Worm (Caenorhabditis elegans) whole organism, L3 larva: Measurements from ENCODE around the gene Y64H9A.2.

ENCODE experiments used
- R02D3.7 ChIP-seq: fragments of 150-350 bp; optimal IDR thresholded peaks from 2 replicates; lab custom pipeline; 2014; ENCODE audit warnings: missing biosample characterization, missing genetic modification characterization
- ama-1 ChIP-seq: fragments of 150-350 bp; optimal IDR thresholded peaks from 2 replicates; lab custom pipeline; 2018
- ceh-16 ChIP-seq: sonication (generic microtip); optimal IDR thresholded peaks from 2 replicates; lab custom pipeline; 2017; ENCODE audit warnings: missing biosample characterization, missing genetic modification characterization
- ceh-28 ChIP-seq: fragments of 150-350 bp; optimal IDR thresholded peaks from 2 replicates; lab custom pipeline; 2014; ENCODE audit warnings: missing biosample characterization, missing genetic modification reagents, missing genetic modification characterization
- ceh-82 ChIP-seq: fragments of 150-350 bp; optimal IDR thresholded peaks from 2 replicates; lab custom pipeline; 2014; ENCODE audit warnings: missing biosample characterization, missing genetic modification characterization
- ceh-9 ChIP-seq: sonication (generic microtip); optimal IDR thresholded peaks from 2 replicates; lab custom pipeline; 2018; ENCODE audit warnings: missing biosample characterization, missing genetic modification characterization
- egl-27 ChIP-seq: sonication (generic microtip); optimal IDR thresholded peaks from 4 replicates; lab custom pipeline; 2017; ENCODE audit warnings: missing biosample characterization, missing genetic modification reagents, missing genetic modification characterization
- elt-1 ChIP-seq: fragments of 150-350 bp; optimal IDR thresholded peaks from 2 replicates; lab custom pipeline; 2014; ENCODE audit warnings: missing biosample characterization, missing genetic modification characterization
- elt-2 ChIP-seq: sonication (generic microtip); optimal IDR thresholded peaks from 2 replicates; lab custom pipeline; 2016; ENCODE audit warnings: missing genetic modification reagents, mild to moderate bottlenecking, missing genetic modification characterization, missing compliant biosample characterization
- elt-3 ChIP-seq, 3 experiments: fragments of 150-350 bp in 1 of 3; sonication (generic microtip) in 2 of 3; optimal IDR thresholded peaks; 2 replicates in 2 of 3; 4 replicates in 1 of 3; lab custom pipeline; 2014 to 2017; ENCODE audit warnings: missing biosample characterization in 3 of 3, missing genetic modification characterization in 3 of 3
- fkh-10 ChIP-seq: sonication (generic microtip); optimal IDR thresholded peaks from 2 replicates; lab custom pipeline; 2017; ENCODE audit warnings: missing biosample characterization, missing genetic modification reagents, missing genetic modification characterization
- fkh-2 ChIP-seq: fragments of 150-350 bp; optimal IDR thresholded peaks from 2 replicates; lab custom pipeline; 2014; ENCODE audit warnings: missing biosample characterization, missing genetic modification reagents, missing genetic modification characterization
- fos-1 ChIP-seq: fragments of 150-350 bp; optimal IDR thresholded peaks from 2 replicates; lab custom pipeline; 2014; ENCODE audit warnings: missing biosample characterization, missing genetic modification characterization
- hmg-11 ChIP-seq: sonication (generic microtip); optimal IDR thresholded peaks from 2 replicates; lab custom pipeline; 2016; ENCODE audit warnings: missing genetic modification characterization, missing compliant biosample characterization
- jun-1 ChIP-seq: fragments of 150-350 bp; optimal IDR thresholded peaks from 2 replicates; lab custom pipeline; 2014; ENCODE audit warnings: missing biosample characterization, missing genetic modification reagents, missing genetic modification characterization
- lin-15B ChIP-seq: fragments of 150-350 bp; optimal IDR thresholded peaks from 2 replicates; lab custom pipeline; 2014; ENCODE audit warnings: missing biosample characterization, missing genetic modification characterization
- lin-39 ChIP-seq: fragments of 150-350 bp; optimal IDR thresholded peaks from 2 replicates; lab custom pipeline; 2018; ENCODE audit warnings: missing biosample characterization, missing genetic modification reagents, missing genetic modification characterization
- lsy-12 ChIP-seq: sonication (generic microtip); optimal IDR thresholded peaks from 2 replicates; lab custom pipeline; 2016; ENCODE audit warnings: mild to moderate bottlenecking, missing genetic modification characterization, missing compliant biosample characterization
- mdl-1 ChIP-seq: fragments of 150-350 bp; optimal IDR thresholded peaks from 2 replicates; lab custom pipeline; 2014; ENCODE audit warnings: missing biosample characterization, missing genetic modification characterization
- mml-1 ChIP-seq: fragments of 150-350 bp; sonication (generic microtip); optimal IDR thresholded peaks from 3 replicates; lab custom pipeline; 2014; ENCODE audit warnings: missing biosample characterization, missing genetic modification characterization
- nfya-1 ChIP-seq: sonication (generic microtip); optimal IDR thresholded peaks from 2 replicates; lab custom pipeline; 2017; ENCODE audit warnings: missing genetic modification characterization, mild to moderate bottlenecking, missing compliant biosample characterization, antibody characterized with exemption, moderate library complexity; ENCODE audit not compliant: insufficient read depth
- nhr-12 ChIP-seq: fragments of 150-350 bp; optimal IDR thresholded peaks from 2 replicates; lab custom pipeline; 2014; ENCODE audit warnings: missing biosample characterization, missing genetic modification characterization
- nhr-23 ChIP-seq: fragments of 150-350 bp; optimal IDR thresholded peaks from 2 replicates; lab custom pipeline; 2014; ENCODE audit warnings: missing biosample characterization, missing genetic modification reagents, missing genetic modification characterization
- nhr-25 ChIP-seq: sonication (generic microtip); optimal IDR thresholded peaks from 2 replicates; lab custom pipeline; 2017; ENCODE audit warnings: missing biosample characterization, missing genetic modification characterization
- nhr-28 ChIP-seq: fragments of 150-350 bp; optimal IDR thresholded peaks from 2 replicates; lab custom pipeline; 2014; ENCODE audit warnings: missing biosample characterization, missing genetic modification characterization
- nhr-43 ChIP-seq: sonication (generic microtip); optimal IDR thresholded peaks from 2 replicates; lab custom pipeline; 2016; ENCODE audit warnings: mild to moderate bottlenecking, missing genetic modification characterization, missing compliant biosample characterization; ENCODE audit not compliant: poor library complexity, severe bottlenecking
- nhr-76 ChIP-seq: fragments of 150-350 bp; sonication (generic microtip); optimal IDR thresholded peaks from 5 replicates; lab custom pipeline; 2014; ENCODE audit warnings: missing biosample characterization, missing genetic modification characterization
- pha-4 ChIP-seq: fragments of 150-350 bp; optimal IDR thresholded peaks from 2 replicates; lab custom pipeline; 2014; ENCODE audit warnings: missing biosample characterization, missing genetic modification reagents, missing genetic modification characterization
- snpc-4 ChIP-seq: fragments of 150-350 bp; optimal IDR thresholded peaks from 2 replicates; lab custom pipeline; 2014; ENCODE audit warnings: missing biosample characterization, missing genetic modification characterization
- unc-39 ChIP-seq: sonication (generic microtip); optimal IDR thresholded peaks from 4 replicates; lab custom pipeline; 2017; ENCODE audit warnings: missing biosample characterization, missing genetic modification characterization
- unc-62 ChIP-seq: fragments of 150-350 bp; sonication (generic microtip); optimal IDR thresholded peaks from 4 replicates; lab custom pipeline; 2014; ENCODE audit warnings: missing biosample characterization, missing genetic modification reagents, missing genetic modification characterization
- zag-1 ChIP-seq: fragments of 150-350 bp; optimal IDR thresholded peaks from 2 replicates; lab custom pipeline; 2014; ENCODE audit warnings: missing biosample characterization, missing genetic modification characterization
- ztf-4 ChIP-seq: fragments of 150-350 bp; optimal IDR thresholded peaks from 2 replicates; lab custom pipeline; 2014; ENCODE audit warnings: missing biosample characterization, missing genetic modification characterization

Gene Y64H9A.2

ce11 chrX:5028593-5028955, 15.2 kb upstream of the Y64H9A.2 start:
- TF ChIP-seq unc-62 (GFP tag; lab: Kevin White, UChicago) (no peak), ceh-16 (tag; lab: Kevin White, UChicago) (no peak), fos-1 (tag; lab: Kevin White, UChicago) (no peak), lsy-12 (no peak), fkh-10 (GFP tag; lab: Kevin White, UChicago) (no peak), ceh-9 (tag; lab: Kevin White, UChicago) (no peak), unc-39 (no peak), elt-2 (tag; lab: Kevin White, UChicago) (no peak), ceh-28 (tag; lab: Kevin White, UChicago) (no peak), pha-4 (no peak), nhr-76 (tag; lab: Kevin White, UChicago) (no peak), nhr-28 (tag; lab: Kevin White, UChicago) (no peak), ztf-4 (tag; lab: Kevin White, UChicago) (no peak), elt-1 (tag; lab: Kevin White, UChicago) (no peak), nhr-43 (tag; lab: Kevin White, UChicago) (no peak), nhr-12 (no peak)
- TF ChIP-seq, all 47 proteins: peak for 0

DNA sequence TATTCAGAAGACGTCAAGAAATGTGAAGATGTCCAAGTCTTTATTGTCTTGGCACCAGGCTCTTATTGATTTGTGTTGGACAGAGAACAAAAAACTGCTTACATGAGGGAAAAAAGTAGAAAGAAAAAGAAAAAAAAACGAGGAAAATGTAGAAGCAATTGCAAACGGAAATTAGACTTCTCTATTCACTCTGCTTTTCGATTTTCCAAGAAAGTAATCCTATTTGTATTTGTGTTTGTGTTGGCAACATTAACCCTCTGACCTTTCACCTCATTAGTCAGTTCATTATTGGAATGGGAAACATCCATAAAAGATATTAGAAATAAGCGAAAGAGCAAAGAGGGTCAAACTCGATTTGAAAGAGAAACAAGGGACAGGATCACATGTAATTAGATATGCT, 12.0 kb upstream of the Y64H9A.2 start:
- TF ChIP-seq nhr-23 (tag; lab: Kevin White, UChicago) (no peak), unc-39 (no peak), nfya-1 (tag; lab: Kevin White, UChicago) (peak; percentile 0), jun-1 (tag; lab: Kevin White, UChicago) (no peak), fkh-10 (GFP tag; lab: Kevin White, UChicago) (peak; percentile 69), zag-1 (tag; lab: Kevin White, UChicago) (peak; percentile 16), nhr-76 (tag; lab: Kevin White, UChicago) (no peak), ceh-28 (tag; lab: Kevin White, UChicago) (no peak), fos-1 (tag; lab: Kevin White, UChicago) (no peak), hmg-11 (tag; lab: Kevin White, UChicago) (no peak), unc-62 (GFP tag; lab: Kevin White, UChicago) (no peak), snpc-4 (tag; lab: Kevin White, UChicago) (no peak), lin-39 (tag; lab: Kevin White, UChicago) (no peak), nhr-28 (tag; lab: Kevin White, UChicago) (no peak), egl-27 (tag; lab: Kevin White, UChicago) (no peak), nhr-25 (tag; lab: Kevin White, UChicago) (no peak), ceh-82 (no peak), mml-1 (tag; lab: Kevin White, UChicago) (no peak)

DNA sequence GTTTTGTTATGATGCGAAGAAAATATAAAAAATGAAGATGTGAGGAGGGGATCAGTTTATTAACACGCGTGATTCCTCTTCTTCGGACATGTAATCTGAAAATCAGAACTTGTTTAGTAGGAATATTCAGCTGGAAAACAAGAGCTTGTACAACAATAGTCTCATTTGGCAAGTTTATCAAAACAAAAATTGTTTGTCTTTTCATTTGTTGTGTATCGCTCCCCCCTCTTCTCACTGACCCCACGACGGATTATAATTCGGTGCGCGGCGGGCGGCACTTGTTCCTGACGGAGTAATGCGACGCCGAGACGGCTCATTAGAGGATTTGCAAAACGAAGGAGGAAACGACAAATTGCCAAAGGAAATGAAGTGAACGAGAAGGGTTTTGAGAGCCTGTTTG, 9.9 kb upstream of the Y64H9A.2 start, which contains the start of gene ZC449.4:
Gene ZC449.4, minus strand, starts transcription at position 101 of the 400 bp plus-strand sequence.
- TF ChIP-seq lin-15B (tag; lab: Kevin White, UChicago): no peak
- TF ChIP-seq ceh-16 (tag; lab: Kevin White, UChicago): no peak
- no peak for TF ChIP-seq ama-1 (lab: Kevin White, UChicago)
- no peak for TF ChIP-seq mdl-1 (tag; lab: Kevin White, UChicago)
- no peak for TF ChIP-seq fkh-2
- no peak for TF ChIP-seq nhr-28 (tag; lab: Kevin White, UChicago)

DNA sequence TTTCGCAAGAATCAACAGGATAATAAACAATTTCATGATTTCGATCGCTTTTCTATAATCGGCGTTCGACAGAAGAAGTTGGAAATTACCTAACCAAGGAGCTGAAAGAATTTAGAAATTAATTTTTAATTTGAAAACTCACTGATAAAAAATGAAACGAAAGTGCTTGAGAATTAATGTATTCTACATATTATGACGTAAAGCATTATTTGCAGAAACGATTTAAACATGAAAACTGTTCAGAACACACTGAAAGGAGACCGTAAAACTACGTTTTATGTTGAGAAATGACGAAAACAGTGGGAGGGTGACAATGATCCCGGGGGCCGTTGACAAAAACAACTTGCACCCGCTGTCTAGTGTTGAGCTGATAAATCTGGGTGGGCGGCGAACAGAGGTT, 6.1 kb upstream of the Y64H9A.2 start, which contains the start of gene ZC449.5:
Gene ZC449.5, minus strand, starts transcription at position 101 of the 400 bp plus-strand sequence.
- TF ChIP-seq elt-2 (tag; lab: Kevin White, UChicago) (peak; percentile 23), nhr-25 (tag; lab: Kevin White, UChicago) (no peak), fos-1 (tag; lab: Kevin White, UChicago) (no peak), R02D3.7 (tag; lab: Kevin White, UChicago) (no peak)

- no peak for TF ChIP-seq ceh-28 (tag; lab: Kevin White, UChicago)
- TF ChIP-seq mml-1 (tag; lab: Kevin White, UChicago): no peak
- TF ChIP-seq elt-1 (tag; lab: Kevin White, UChicago): no peak
- TF ChIP-seq elt-3 (tag; optimal IDR thresholded peaks at IDR 0.05; lab: Kevin White, UChicago): no peak
These were observed 5.0 kb upstream of the Y64H9A.2 start for ce11 chrX:5038812-5039211.
